Worm (Caenorhabditis elegans) whole organism, L4 larva: ENCODE data around the gene hch-1.

ENCODE experiments used
- F37D6.2 ChIP-seq: sonication (generic microtip); optimal IDR thresholded peaks from 2 replicates; lab custom pipeline; 2016; ENCODE audit warnings: mild to moderate bottlenecking, missing genetic modification characterization, missing compliant biosample characterization
- F44E2.7 ChIP-seq: fragments of 200-800 bp; sonication (Bioruptor generic); IDR thresholded peaks from 2 replicates; pipeline ENCODE4 v2.1.2; 2022; ENCODE audit warnings: missing genetic modification characterization, missing compliant biosample characterization
- T26A8.4 ChIP-seq: fragments of 200-800 bp; sonication (Bioruptor generic); IDR thresholded peaks from 2 replicates; pipeline ENCODE4 v1.3.6; 2022; ENCODE audit warnings: missing genetic modification characterization, missing compliant biosample characterization
- Y105C5A.15 ChIP-seq: fragments of 200-800 bp; sonication (Bioruptor generic); IDR thresholded peaks from 2 replicates; pipeline ENCODE4 v1.3.6; 2022; ENCODE audit warnings: missing genetic modification characterization, missing compliant biosample characterization
- ceh-44 ChIP-seq: fragments of 200-800 bp; sonication (Bioruptor generic); IDR thresholded peaks from 2 replicates; pipeline ENCODE4 v1.3.6; 2022; ENCODE audit warnings: missing genetic modification reagents, missing genetic modification characterization, missing compliant biosample characterization
- daf-16 ChIP-seq, 3 experiments: sonication (generic microtip); optimal IDR thresholded peaks; 2 replicates each; lab custom pipeline; 2016 to 2017; ENCODE audit warnings: missing genetic modification characterization in 3 of 3, missing genetic modification reagents in 3 of 3, mild to moderate bottlenecking in 2 of 3, missing compliant biosample characterization in 2 of 3, missing biosample characterization in 1 of 3, moderate library complexity in 1 of 3
- dmd-6 ChIP-seq: fragments of 200-800 bp; sonication (Bioruptor generic); IDR thresholded peaks from 2 replicates; pipeline ENCODE4 v1.3.6; 2022; ENCODE audit warnings: missing genetic modification reagents, missing genetic modification characterization, missing compliant biosample characterization
- dmd-9 ChIP-seq: fragments of 200-800 bp; sonication (Bioruptor generic); IDR thresholded peaks from 2 replicates; pipeline ENCODE4 v1.3.6; 2022; ENCODE audit warnings: missing genetic modification reagents, missing genetic modification characterization, missing compliant biosample characterization
- duxl-1 ChIP-seq: sonication (generic microtip); optimal IDR thresholded peaks from 2 replicates; lab custom pipeline; 2016; ENCODE audit warnings: mild to moderate bottlenecking, missing genetic modification characterization, moderate library complexity, missing compliant biosample characterization; ENCODE audit not compliant: poor library complexity
- dve-1 ChIP-seq: sonication (generic microtip); optimal IDR thresholded peaks from 2 replicates; lab custom pipeline; 2017; ENCODE audit warnings: antibody characterized with exemption, mild to moderate bottlenecking, missing genetic modification characterization, missing compliant biosample characterization; ENCODE audit not compliant: insufficient read depth
- egl-43 ChIP-seq: fragments of 200-800 bp; sonication (Bioruptor generic); IDR thresholded peaks from 2 replicates; pipeline ENCODE4 v1.3.6; 2022; ENCODE audit warnings: missing genetic modification reagents, missing genetic modification characterization, missing compliant biosample characterization
- hlh-11 ChIP-seq: fragments of 200-800 bp; sonication (Bioruptor generic); optimal IDR thresholded peaks from 2 replicates; lab custom pipeline; 2018; ENCODE audit warnings: mild to moderate bottlenecking, missing genetic modification characterization, missing compliant biosample characterization
- hlh-30 ChIP-seq: sonication (generic microtip); optimal IDR thresholded peaks from 2 replicates; lab custom pipeline; 2017; ENCODE audit warnings: antibody characterized with exemption, mild to moderate bottlenecking, missing genetic modification characterization, missing compliant biosample characterization; ENCODE audit not compliant: insufficient read depth
- hmg-1.1 ChIP-seq: fragments of 200-800 bp; sonication (Bioruptor generic); IDR thresholded peaks from 2 replicates; pipeline ENCODE4 v1.3.6; 2022; ENCODE audit warnings: missing genetic modification reagents, missing genetic modification characterization, missing compliant biosample characterization
- lin-13 ChIP-seq: fragments of 150-350 bp; optimal IDR thresholded peaks from 2 replicates; lab custom pipeline; 2014; ENCODE audit warnings: missing biosample characterization, missing genetic modification reagents, missing genetic modification characterization
- mdl-1 ChIP-seq, 2 experiments: fragments of 150-350 bp in 1 of 2; sonication (generic microtip) in 1 of 2; optimal IDR thresholded peaks; 2 replicates each; lab custom pipeline; 2014 to 2017; ENCODE audit warnings: missing biosample characterization in 2 of 2, missing genetic modification characterization in 2 of 2
- mxl-2 ChIP-seq: fragments of 200-800 bp; sonication (Bioruptor generic); conservative IDR thresholded peaks from 2 replicates; pipeline ENCODE4 v1.3.6; 2022; ENCODE audit warnings: missing genetic modification reagents, missing genetic modification characterization, missing compliant biosample characterization
- nhr-102 ChIP-seq: sonication (generic microtip); optimal IDR thresholded peaks from 2 replicates; lab custom pipeline; 2016; ENCODE audit warnings: mild to moderate bottlenecking, missing genetic modification characterization, moderate library complexity, missing compliant biosample characterization
- nhr-11 ChIP-seq: fragments of 150-350 bp; optimal IDR thresholded peaks from 2 replicates; lab custom pipeline; 2014; ENCODE audit warnings: missing biosample characterization, missing genetic modification characterization
- nhr-111 ChIP-seq: fragments of 200-800 bp; sonication (Bioruptor generic); optimal IDR thresholded peaks from 2 replicates; lab custom pipeline; 2018; ENCODE audit warnings: mild to moderate bottlenecking, missing genetic modification characterization, missing compliant biosample characterization
- nhr-28 ChIP-seq: fragments of 150-350 bp; optimal IDR thresholded peaks from 2 replicates; lab custom pipeline; 2014; ENCODE audit warnings: missing biosample characterization, missing genetic modification characterization
- nhr-42 ChIP-seq: fragments of 200-800 bp; sonication (Bioruptor generic); IDR thresholded peaks from 2 replicates; pipeline ENCODE4 v1.3.6; 2022; ENCODE audit warnings: missing genetic modification characterization, missing compliant biosample characterization
- nhr-48 ChIP-seq: sonication (generic microtip); optimal IDR thresholded peaks from 2 replicates; lab custom pipeline; 2016; ENCODE audit warnings: mild to moderate bottlenecking, missing genetic modification characterization, missing compliant biosample characterization
- nhr-76 ChIP-seq: fragments of 150-350 bp; optimal IDR thresholded peaks from 2 replicates; lab custom pipeline; 2014; ENCODE audit warnings: missing biosample characterization, missing genetic modification characterization
- nhr-77 ChIP-seq: fragments of 150-350 bp; optimal IDR thresholded peaks from 2 replicates; lab custom pipeline; 2014; ENCODE audit warnings: missing biosample characterization, missing genetic modification characterization
- sdz-12 ChIP-seq: fragments of 200-800 bp; sonication (Bioruptor generic); optimal IDR thresholded peaks from 2 replicates; lab custom pipeline; 2018; ENCODE audit warnings: mild to moderate bottlenecking, missing genetic modification characterization, missing compliant biosample characterization
- set-16 ChIP-seq: fragments of 200-800 bp; sonication (Bioruptor generic); IDR thresholded peaks from 2 replicates; pipeline ENCODE4 v1.3.6; 2022; ENCODE audit warnings: missing genetic modification reagents, missing genetic modification characterization, missing compliant biosample characterization
- skn-1 ChIP-seq: fragments of 150-350 bp; optimal IDR thresholded peaks from 2 replicates; lab custom pipeline; 2014; ENCODE audit warnings: missing biosample characterization, missing genetic modification characterization
- spr-1 ChIP-seq: sonication (generic microtip); optimal IDR thresholded peaks from 2 replicates; lab custom pipeline; 2016; ENCODE audit warnings: mild to moderate bottlenecking, missing genetic modification characterization, missing compliant biosample characterization
- tag-97 ChIP-seq: fragments of 200-800 bp; sonication (Bioruptor generic); IDR thresholded peaks from 2 replicates; pipeline ENCODE4 v1.3.6; 2022; ENCODE audit warnings: missing genetic modification characterization, missing compliant biosample characterization
- tra-1 ChIP-seq: fragments of 200-800 bp; sonication (Bioruptor generic); IDR thresholded peaks from 2 replicates; pipeline ENCODE4 v1.3.6; 2022; ENCODE audit warnings: missing genetic modification reagents, missing genetic modification characterization, missing compliant biosample characterization
- unc-62 ChIP-seq, 3 experiments: fragments of 150-350 bp in 1 of 3; sonication (generic microtip); optimal IDR thresholded peaks in 2 of 3; peaks in 1 of 3; 1 replicate in 1 of 3; 2 replicates in 2 of 3; lab custom pipeline; 2014 to 2017; ENCODE audit warnings: missing biosample characterization in 3 of 3, missing genetic modification characterization in 3 of 3, missing genetic modification reagents in 3 of 3, missing genotype in 1 of 3
- zfp-2 ChIP-seq: sonication (generic microtip); optimal IDR thresholded peaks from 2 replicates; lab custom pipeline; 2016; ENCODE audit warnings: mild to moderate bottlenecking, missing genetic modification characterization, missing compliant biosample characterization
- zip-2 ChIP-seq: fragments of 150-350 bp; optimal IDR thresholded peaks from 2 replicates; lab custom pipeline; 2014; ENCODE audit warnings: missing biosample characterization, missing genetic modification characterization

Gene hch-1

ce11 chrX:14744496-14744895 is 44.7 kb upstream of the hch-1 start (continued):
- no peak for TF ChIP-seq nhr-11 (tag; lab: Kevin White, UChicago)
- TF ChIP-seq hmg-1.1 = peak; percentile 60; the same call in 1 of the 2 replicates
- no peak; the same call in 1 of the 2 replicates for TF ChIP-seq egl-43 (GFP tag; lab: Robert Waterston, UW)
- TF ChIP-seq nhr-77 (tag; lab: Kevin White, UChicago) = no peak
- 0 out of 2 replicates have a peak, but pooled peaks have one; percentile 46 for TF ChIP-seq F44E2.7 (GFP tag; lab: Robert Waterston, UW)
- peak; percentile 45 for TF ChIP-seq spr-1 (tag; lab: Kevin White, UChicago)
- peak; percentile 94 for TF ChIP-seq set-16 (GFP tag; lab: Robert Waterston, UW)
- no peak for TF ChIP-seq Y105C5A.15
- peak; percentile 84 for TF ChIP-seq hlh-11 (tag; lab: Kevin White, UChicago)
- TF ChIP-seq T26A8.4 (GFP tag; lab: Robert Waterston, UW) = peak; percentile 49; the same call in 1 of the 2 replicates
- TF ChIP-seq tag-97 (GFP tag; lab: Robert Waterston, UW) = no peak
- TF ChIP-seq nhr-28 = peak; percentile 11
- no peak for TF ChIP-seq dmd-9

- TF ChIP-seq unc-62 (GFP tag; optimal IDR thresholded peaks at IDR 0.05 in 1 of 2; lab: Kevin White, UChicago) (peak in 1 of 2 experiments; percentile 97), unc-62 (tag; optimal IDR thresholded peaks at IDR 0.05; lab: Kevin White, UChicago) (no peak), nhr-111 (GFP tag; lab: Kevin White, UChicago) (no peak), hmg-1.1 (no peak)
Observed at ce11 chrX:14743780-14744179, 44.0 kb upstream of the hch-1 start, which contains the start of gene C05G5.7. C05G5.7 (minus strand) TSS chrX:14743780.

ce11 chrX:14743210-14743609 is 43.4 kb upstream of the hch-1 start:
- TF ChIP-seq T26A8.4 (GFP tag; lab: Robert Waterston, UW) (peak; percentile 82), nhr-48 (peak; percentile 9), zfp-2 (tag; lab: Kevin White, UChicago) (no peak), mxl-2 (GFP tag; lab: Robert Waterston, UW) (no peak), nhr-102 (tag; lab: Kevin White, UChicago) (peak; percentile 59), F37D6.2 (tag; lab: Kevin White, UChicago) (peak; percentile 21), nhr-76 (tag; lab: Kevin White, UChicago) (no peak), zip-2 (tag; lab: Kevin White, UChicago) (no peak), lin-13 (GFP tag; lab: Kevin White, UChicago) (no peak), skn-1 (tag; lab: Kevin White, UChicago) (no peak), dve-1 (tag; lab: Kevin White, UChicago) (peak; percentile 56), duxl-1 (tag; lab: Kevin White, UChicago) (peak; percentile 22), tra-1 (GFP tag; lab: Robert Waterston, UW) (no peak), ceh-44 (no peak), nhr-42 (GFP tag; lab: Robert Waterston, UW) (0 out of 2 replicates have a peak, but pooled peaks have one; percentile 42), daf-16 (GFP tag; optimal IDR thresholded peaks at IDR 0.05; lab: Kevin White, UChicago) (peak in 1 of 2 experiments; percentile 45), daf-16 (tag; optimal IDR thresholded peaks at IDR 0.05; lab: Kevin White, UChicago) (no peak), hmg-1.1 (no peak), hlh-11 (tag; lab: Kevin White, UChicago) (no peak)

ce11 chrX:14740019-14740418 is 40.2 kb upstream of the hch-1 start, which contains the start of gene C05G5.1:
C05G5.1 (minus strand) TSS chrX:14740119.
- TF ChIP-seq sdz-12 (GFP tag; lab: Kevin White, UChicago) (no peak), hlh-30 (tag; lab: Kevin White, UChicago) (peak; percentile 9), nhr-28 (peak; percentile 44), mdl-1 (tag; optimal IDR thresholded peaks at IDR 0.05; lab: Kevin White, UChicago) (peak in 1 of 2 experiments; percentile 47), dmd-6 (no peak)
